Worm (Caenorhabditis elegans) whole organism, L4 larva: ENCODE data around the gene cyp-25A3.

ENCODE experiments used
- aly-2 ChIP-seq: sonication (generic microtip); optimal IDR thresholded peaks from 2 replicates; lab custom pipeline; 2018; ENCODE audit warnings: missing biosample characterization, missing genetic modification characterization
- dmd-6 ChIP-seq: fragments of 200-800 bp; sonication (Bioruptor generic); IDR thresholded peaks from 2 replicates; pipeline ENCODE4 v1.3.6; 2022; ENCODE audit warnings: missing genetic modification reagents, missing genetic modification characterization, missing compliant biosample characterization
- dmd-8 ChIP-seq: fragments of 200-800 bp; sonication (Bioruptor generic); IDR thresholded peaks from 2 replicates; pipeline ENCODE4 v1.3.6; 2022; ENCODE audit warnings: missing genetic modification characterization, missing compliant biosample characterization
- dpl-1 ChIP-seq: fragments of 150-350 bp; optimal IDR thresholded peaks from 2 replicates; lab custom pipeline; 2014; ENCODE audit warnings: missing biosample characterization, missing genetic modification reagents, missing genetic modification characterization
- egl-27 ChIP-seq: sonication (generic microtip); optimal IDR thresholded peaks from 3 replicates; lab custom pipeline; 2017; ENCODE audit warnings: missing biosample characterization, missing genetic modification reagents, missing genetic modification characterization
- lir-3 ChIP-seq: sonication (generic microtip); optimal IDR thresholded peaks from 2 replicates; lab custom pipeline; 2016; ENCODE audit warnings: mild to moderate bottlenecking, missing genetic modification characterization, missing compliant biosample characterization
- madf-9 ChIP-seq: fragments of 200-800 bp; sonication (Bioruptor generic); conservative IDR thresholded peaks from 2 replicates; pipeline ENCODE4 v1.3.6; 2022; ENCODE audit warnings: missing genetic modification reagents, missing genetic modification characterization, missing compliant biosample characterization
- nhr-76 ChIP-seq: fragments of 150-350 bp; optimal IDR thresholded peaks from 2 replicates; lab custom pipeline; 2014; ENCODE audit warnings: missing biosample characterization, missing genetic modification characterization
- skn-1 ChIP-seq: fragments of 150-350 bp; optimal IDR thresholded peaks from 2 replicates; lab custom pipeline; 2014; ENCODE audit warnings: missing biosample characterization, missing genetic modification characterization
- unc-62 ChIP-seq, 3 experiments: fragments of 150-350 bp in 1 of 3; sonication (generic microtip); optimal IDR thresholded peaks in 2 of 3; peaks in 1 of 3; 1 replicate in 1 of 3; 2 replicates in 2 of 3; lab custom pipeline; 2014 to 2017; ENCODE audit warnings: missing biosample characterization in 3 of 3, missing genetic modification characterization in 3 of 3, missing genetic modification reagents in 3 of 3, missing genotype in 1 of 3
- vab-7 ChIP-seq: fragments of 200-800 bp; sonication (Bioruptor generic); IDR thresholded peaks from 2 replicates; pipeline ENCODE4 v1.3.6; 2022; ENCODE audit warnings: missing genetic modification reagents, missing genetic modification characterization, missing compliant biosample characterization

DNA sequence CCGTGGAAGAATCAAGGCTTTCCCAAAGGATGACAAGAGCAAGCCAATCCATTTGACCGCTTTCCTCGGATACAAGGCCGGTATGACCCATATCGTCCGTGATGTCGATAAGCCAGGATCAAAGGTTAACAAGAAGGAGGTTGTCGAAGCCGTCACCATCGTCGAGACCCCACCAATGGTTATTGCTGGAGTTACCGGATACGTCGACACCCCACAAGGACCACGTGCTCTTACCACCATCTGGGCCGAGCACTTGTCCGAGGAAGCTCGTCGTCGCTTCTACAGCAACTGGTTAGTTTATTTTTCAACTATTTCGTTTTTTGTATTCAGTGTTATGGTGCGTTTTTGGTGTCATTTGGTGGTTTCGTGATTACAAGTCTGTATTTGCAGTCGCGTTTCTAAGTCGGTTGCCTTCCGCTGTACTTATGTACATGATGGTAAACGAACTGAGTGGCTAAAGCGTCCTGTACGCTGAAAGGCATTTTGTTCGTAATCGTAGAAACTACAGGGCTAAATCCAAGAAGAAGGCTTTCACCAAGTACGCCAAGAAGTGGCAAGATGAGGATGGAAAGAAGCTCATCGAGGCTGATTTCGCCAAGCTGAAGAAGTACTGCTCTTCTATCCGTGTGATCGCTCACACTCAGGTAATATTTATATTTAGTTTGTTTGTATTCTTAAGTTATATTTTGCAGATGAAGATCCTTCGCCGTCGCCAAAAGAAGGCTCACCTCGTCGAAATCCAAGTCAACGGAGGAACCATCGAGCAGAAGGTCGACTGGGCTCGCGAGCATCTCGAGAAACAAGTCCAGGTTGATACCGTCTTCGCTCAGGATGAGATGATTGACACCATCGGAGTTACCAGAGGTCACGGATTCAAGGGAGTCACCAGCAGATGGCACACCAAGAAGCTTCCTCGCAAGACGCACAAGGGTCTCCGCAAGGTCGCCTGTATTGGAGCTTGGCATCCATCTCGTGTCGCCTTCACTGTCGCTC lies 28.7 kb upstream of the cyp-25A3 start:
- TF ChIP-seq aly-2 (no peak), skn-1 (tag; lab: Kevin White, UChicago) (no peak), lir-3 (tag; lab: Kevin White, UChicago) (no peak), dmd-6 (GFP tag; lab: Robert Waterston, UW) (no peak), madf-9 (GFP tag; lab: Robert Waterston, UW) (no peak), dpl-1 (GFP tag; lab: Kevin White, UChicago) (no peak), egl-27 (tag; lab: Kevin White, UChicago) (no peak), unc-62 (GFP tag; optimal IDR thresholded peaks at IDR 0.05 in 1 of 2; lab: Kevin White, UChicago) (no peak), unc-62 (tag; optimal IDR thresholded peaks at IDR 0.05; lab: Kevin White, UChicago) (no peak), nhr-76 (tag; lab: Kevin White, UChicago) (no peak), dmd-8 (GFP tag; lab: Robert Waterston, UW) (no peak; the same call in 1 of the 2 replicates), vab-7 (GFP tag; lab: Robert Waterston, UW) (no peak)
